Worm (Caenorhabditis elegans): ENCODE results near the gene xtr-2.
A peak's percentile ranks its signal among the peaks of the same experiment; 100 is the strongest.

Gene xtr-2

DNA sequence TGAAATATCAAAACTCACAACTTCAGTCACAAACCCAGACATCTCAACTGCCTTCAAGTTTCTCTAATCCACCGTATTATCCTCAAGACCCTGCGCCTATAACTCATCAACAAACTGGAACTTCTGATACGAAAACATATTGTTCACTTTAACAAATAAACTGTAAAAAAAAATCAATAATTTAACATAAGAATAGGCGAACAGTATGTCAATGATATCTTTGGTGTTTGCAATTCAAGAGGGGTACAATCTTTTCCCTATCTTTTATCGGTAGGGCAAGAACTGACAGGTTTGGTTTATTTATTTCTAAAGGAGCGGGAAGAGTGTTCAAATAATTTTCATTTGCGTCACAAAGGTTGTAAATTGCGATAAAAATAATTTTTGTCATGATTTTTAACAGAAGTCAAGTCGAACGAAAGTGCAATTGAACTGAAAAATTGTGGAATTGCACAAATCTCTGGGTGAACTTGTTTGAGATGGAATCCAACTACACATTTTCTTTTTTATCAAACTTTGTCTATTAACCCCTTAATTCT is 47.7 kb downstream of the xtr-2 start (continued):
- TF ChIP-seq athp-1 (tag; optimal IDR thresholded peaks at IDR 0.05) (peak; percentile 46), ceh-100 (GFP tag; IDR thresholded peaks at IDR 0.05) (peak; percentile 74), lsl-1 (GFP tag; optimal IDR thresholded peaks at IDR 0.05) (no peak), egl-44 (GFP tag; IDR thresholded peaks at IDR 0.05) (peak; percentile 87), madf-6 (GFP tag; IDR thresholded peaks at IDR 0.05) (no peak), Y53F4B.3 (GFP tag; IDR thresholded peaks at IDR 0.05) (no peak), T07F8.4 (tag; optimal IDR thresholded peaks at IDR 0.05) (peak; percentile 85), ekl-4 (GFP tag; IDR thresholded peaks at IDR 0.05) (peak; percentile 73), ceh-27 (GFP tag; optimal IDR thresholded peaks at IDR 0.05) (peak; percentile 98), cebp-1 (GFP tag; IDR thresholded peaks at IDR 0.05) (peak; percentile 78), cebp-1 (tag; optimal IDR thresholded peaks at IDR 0.05) (peak; percentile 96), hlh-26 (GFP tag; conservative IDR thresholded peaks at IDR 0.05) (no peak), nhr-90 (tag; optimal IDR thresholded peaks at IDR 0.05) (peak; percentile 91), sdz-38 (tag; optimal IDR thresholded peaks at IDR 0.05) (no peak), let-607 (tag; optimal IDR thresholded peaks at IDR 0.05) (peak; percentile 76 to 93), chd-7 (tag; optimal IDR thresholded peaks at IDR 0.05) (peak; percentile 89), egl-18 (GFP tag; IDR thresholded peaks at IDR 0.05) (peak; percentile 88; the same call in 1 of the 2 replicates), cebp-2 (GFP tag; IDR thresholded peaks at IDR 0.05) (peak; percentile 93; the same call in 1 of the 2 replicates), mcd-1 (GFP tag; IDR thresholded peaks at IDR 0.05) (peak; percentile 82), lin-40 (tag; optimal IDR thresholded peaks at IDR 0.05) (peak; percentile 100), dox-1 (GFP tag; IDR thresholded peaks at IDR 0.05) (peak; percentile 96), T26A5.8 (tag; optimal IDR thresholded peaks at IDR 0.05) (no peak), lir-1 (GFP tag; conservative IDR thresholded peaks at IDR 0.05) (peak; percentile 81), ceh-40 (GFP tag; IDR thresholded peaks at IDR 0.05) (0 out of 2 replicates have a peak, but pooled peaks have one; percentile 28), hmg-1.2 (GFP tag; IDR thresholded peaks at IDR 0.05) (peak; percentile 81), F33H1.4 (GFP tag; IDR thresholded peaks at IDR 0.05) (no peak), tbx-9 (tag; optimal IDR thresholded peaks at IDR 0.05; ENCODE audit: borderline replicate concordance) (no peak), F22D6.2 (tag; optimal IDR thresholded peaks at IDR 0.05) (peak; percentile 94), sea-2 (GFP tag; IDR thresholded peaks at IDR 0.05) (no peak), F10E7.11 (tag; optimal IDR thresholded peaks at IDR 0.05) (peak; percentile 91), ccch-3 (GFP tag; optimal IDR thresholded peaks at IDR 0.05) (peak; percentile 86), nfya-2 (GFP tag; IDR thresholded peaks at IDR 0.05) (no peak), dpff-1 (tag; optimal IDR thresholded peaks at IDR 0.05) (peak; percentile 86), K11D2.4 (GFP tag; IDR thresholded peaks at IDR 0.05) (peak; percentile 98), tbp1 (GFP tag; optimal IDR thresholded peaks at IDR 0.05) (peak; percentile 80), attf-3 (GFP tag; conservative IDR thresholded peaks at IDR 0.05) (0 out of 2 replicates have a peak, but pooled peaks have one; percentile 38), lin-35 (GFP tag; optimal IDR thresholded peaks at IDR 0.05) (peak in 2 of 3 experiments; percentile 86 to 98), lag-1 (GFP tag; IDR thresholded peaks at IDR 0.05) (peak; percentile 84; the same call in 1 of the 2 replicates), B0019.2 (GFP tag; conservative IDR thresholded peaks at IDR 0.05) (no peak), ceh-79 (tag; optimal IDR thresholded peaks at IDR 0.05) (peak; percentile 86), efl-1 (GFP tag; optimal IDR thresholded peaks at IDR 0.05) (no peak), F49E8.2 (tag; optimal IDR thresholded peaks at IDR 0.05; ENCODE audit: insufficient read depth) (no peak), die-1 (tag; optimal IDR thresholded peaks at IDR 0.05) (peak; percentile 66), mxl-1 (tag; optimal IDR thresholded peaks at IDR 0.05) (no peak), ztf-3 (GFP tag; optimal IDR thresholded peaks at IDR 0.05) (peak; percentile 88), ztf-28 (GFP tag; IDR thresholded peaks at IDR 0.05) (no peak), hrde-1 (tag; optimal IDR thresholded peaks at IDR 0.05; ENCODE audit: borderline replicate concordance) (peak; percentile 51), ztf-26 (tag; optimal IDR thresholded peaks at IDR 0.05) (peak; percentile 99)

All from whole organism, young adult.